Worm (Caenorhabditis elegans) whole organism, L4 larva: ENCODE results near the gene prx-19.

Experiments
- R02D3.7 ChIP-seq: fragments of 150-350 bp; sonication (generic microtip); optimal IDR thresholded peaks from 3 replicates; lab custom pipeline; 2014; ENCODE audit warnings: missing biosample characterization, missing genetic modification characterization
- ceh-28 ChIP-seq: fragments of 150-350 bp; optimal IDR thresholded peaks from 2 replicates; lab custom pipeline; 2014; ENCODE audit warnings: missing biosample characterization, missing genetic modification reagents, missing genetic modification characterization
- dve-1 ChIP-seq: sonication (generic microtip); optimal IDR thresholded peaks from 2 replicates; lab custom pipeline; 2017; ENCODE audit warnings: antibody characterized with exemption, mild to moderate bottlenecking, missing genetic modification characterization, missing compliant biosample characterization; ENCODE audit not compliant: insufficient read depth
- fkh-10 ChIP-seq: fragments of 150-350 bp; optimal IDR thresholded peaks from 2 replicates; lab custom pipeline; 2014; ENCODE audit warnings: missing biosample characterization, missing genetic modification reagents, missing genetic modification characterization
- lin-15B ChIP-seq: fragments of 150-350 bp; sonication (generic microtip); optimal IDR thresholded peaks from 3 replicates; lab custom pipeline; 2014; ENCODE audit warnings: missing biosample characterization, missing genetic modification characterization
- lir-3 ChIP-seq: sonication (generic microtip); optimal IDR thresholded peaks from 2 replicates; lab custom pipeline; 2016; ENCODE audit warnings: mild to moderate bottlenecking, missing genetic modification characterization, missing compliant biosample characterization
- mdl-1 ChIP-seq, 2 experiments: fragments of 150-350 bp in 1 of 2; sonication (generic microtip) in 1 of 2; optimal IDR thresholded peaks; 2 replicates each; lab custom pipeline; 2014 to 2017; ENCODE audit warnings: missing biosample characterization in 2 of 2, missing genetic modification characterization in 2 of 2
- mdt-29 ChIP-seq: fragments of 200-800 bp; sonication (Bioruptor generic); IDR thresholded peaks from 2 replicates; pipeline ENCODE4 v1.3.6; 2022; ENCODE audit warnings: missing genetic modification reagents, missing genetic modification characterization, missing compliant biosample characterization
- nhr-11 ChIP-seq: fragments of 150-350 bp; optimal IDR thresholded peaks from 2 replicates; lab custom pipeline; 2014; ENCODE audit warnings: missing biosample characterization, missing genetic modification characterization
- snpc-4 ChIP-seq: fragments of 150-350 bp; optimal IDR thresholded peaks from 2 replicates; lab custom pipeline; 2014; ENCODE audit warnings: missing biosample characterization, missing genetic modification characterization
- unc-130 ChIP-seq: sonication (generic microtip); optimal IDR thresholded peaks from 2 replicates; lab custom pipeline; 2016; ENCODE audit warnings: missing genetic modification reagents, missing genetic modification characterization, missing compliant biosample characterization
- ztf-11 ChIP-seq: fragments of 150-350 bp; optimal IDR thresholded peaks from 2 replicates; lab custom pipeline; 2014; ENCODE audit warnings: missing biosample characterization, missing genetic modification characterization

DNA sequence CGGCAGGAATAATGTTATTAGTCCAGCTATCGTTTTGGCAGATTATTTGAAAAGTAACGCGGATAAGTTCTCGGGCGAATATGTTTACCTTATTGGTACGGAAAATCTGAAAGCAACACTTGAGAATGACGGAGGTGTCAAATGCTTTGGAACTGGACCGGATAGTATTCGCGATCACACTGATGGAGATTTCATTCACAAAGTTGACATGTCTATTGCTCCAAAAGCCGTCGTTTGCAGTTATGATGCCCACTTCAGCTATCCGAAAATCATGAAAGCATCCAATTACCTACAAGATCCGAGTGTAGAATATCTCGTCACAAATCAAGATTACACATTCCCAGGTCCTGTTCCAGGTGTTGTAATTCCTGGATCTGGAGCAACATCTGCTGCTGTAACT is 35.7 kb downstream of the prx-19 start:
- TF ChIP-seq snpc-4 (no peak), fkh-10 (GFP tag; lab: Kevin White, UChicago) (no peak), nhr-11 (no peak), R02D3.7 (tag; lab: Kevin White, UChicago) (no peak), lir-3 (tag; lab: Kevin White, UChicago) (no peak), mdl-1 (tag; optimal IDR thresholded peaks at IDR 0.05; lab: Kevin White, UChicago) (no peak), ztf-11 (tag; lab: Kevin White, UChicago) (no peak), unc-130 (GFP tag; lab: Kevin White, UChicago) (no peak), ceh-28 (no peak), mdt-29 (no peak), dve-1 (tag; lab: Kevin White, UChicago) (no peak), lin-15B (no peak)
